Fruit fly (Drosophila melanogaster): ENCODE measurements around the gene His2Av.

The His2Av gene

DNA sequence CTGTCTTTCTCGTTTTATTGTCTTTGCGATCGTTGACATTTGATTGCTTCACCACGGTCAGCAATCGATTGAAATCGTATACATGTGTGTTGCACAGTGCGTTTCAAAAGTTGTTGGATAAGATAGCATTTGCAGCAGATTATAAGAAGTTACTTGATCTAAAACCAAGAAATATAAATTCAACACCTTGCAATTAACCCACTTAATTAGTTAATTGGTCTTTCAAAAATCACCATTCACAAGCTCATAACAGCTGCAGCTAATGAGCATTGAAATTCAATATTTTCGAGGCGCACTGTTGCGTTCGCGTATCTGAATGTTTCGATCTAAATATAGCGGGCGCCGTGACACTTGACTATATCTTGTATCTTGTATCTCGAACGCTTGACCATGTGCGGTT is 26.0 kb downstream of the His2Av start (continued):
- TF ChIP-seq prd (optimal IDR thresholded peaks at IDR 0.05) (no peak), prd (GFP tag; IDR thresholded peaks at IDR 0.05) (peak; percentile 43; the same call in 1 of the 3 replicates), CG11696 (GFP tag; IDR thresholded peaks at IDR 0.05) (0 out of 2 replicates have a peak, but pooled peaks have one; percentile 22), CG10462 (GFP tag; optimal IDR thresholded peaks at IDR 0.05) (no peak), PHDP (tag; optimal IDR thresholded peaks at IDR 0.05) (peak; percentile 39), CG8765 (GFP tag; IDR thresholded peaks at IDR 0.05) (no peak), CG14441 (GFP tag; IDR thresholded peaks at IDR 0.05) (peak; percentile 42; the same call in 1 of the 2 replicates), Pdp1 (GFP tag; optimal IDR thresholded peaks at IDR 0.05) (peak in 1 of 2 experiments; percentile 29), tap (tag; optimal IDR thresholded peaks at IDR 0.05) (no peak), Neu2 (GFP tag; optimal IDR thresholded peaks at IDR 0.05; ENCODE audit: borderline replicate concordance) (no peak), NK7.1 (GFP tag; optimal IDR thresholded peaks at IDR 0.05) (no peak), Optix (GFP tag; IDR thresholded peaks at IDR 0.05) (no peak), Ets97D (GFP tag; optimal IDR thresholded peaks at IDR 0.05) (peak; percentile 7), Doc3 (GFP tag; IDR thresholded peaks at IDR 0.05; ENCODE audit: partially characterized antibody) (no peak), CG7963 (GFP tag; IDR thresholded peaks at IDR 0.05; ENCODE audit: partially characterized antibody) (no peak), CG2120 (GFP tag; optimal IDR thresholded peaks at IDR 0.05) (no peak), ATbp (GFP tag; optimal IDR thresholded peaks at IDR 0.05) (peak; percentile 40), Hsf (GFP tag; optimal IDR thresholded peaks at IDR 0.05) (peak; percentile 25), Scr (GFP tag; IDR thresholded peaks at IDR 0.05; ENCODE audit: partially characterized antibody) (no peak), CG18619 (GFP tag; optimal IDR thresholded peaks at IDR 0.05) (no peak), CG7839 (tag; optimal IDR thresholded peaks at IDR 0.05) (peak; percentile 57), abd-A (tag; optimal IDR thresholded peaks at IDR 0.05) (peak; percentile 6), CG17361 (GFP tag; IDR thresholded peaks at IDR 0.05) (0 out of 3 replicates have a peak, but pooled peaks have one; percentile 23), Mes4 (GFP tag; optimal IDR thresholded peaks at IDR 0.05) (no peak), ssp (GFP tag; IDR thresholded peaks at IDR 0.05) (no peak), sens-2 (GFP tag; IDR thresholded peaks at IDR 0.05) (no peak), GATAe (GFP tag; conservative IDR thresholded peaks at IDR 0.05) (no peak), CG11093 (GFP tag; IDR thresholded peaks at IDR 0.05) (0 out of 3 replicates have a peak, but pooled peaks have one; percentile 21), Fer1 (GFP tag; optimal IDR thresholded peaks at IDR 0.05) (no peak), eve (GFP tag; optimal IDR thresholded peaks at IDR 0.05) (peak in 1 of 2 experiments; percentile 84), CG8388 (GFP tag; optimal IDR thresholded peaks at IDR 0.05) (peak; percentile 99), CG7271 (tag; optimal IDR thresholded peaks at IDR 0.05) (no peak), Atf-2 (GFP tag; optimal IDR thresholded peaks at IDR 0.05) (peak; percentile 52), fu2 (GFP tag; optimal IDR thresholded peaks at IDR 0.05) (no peak), CG7987 (GFP tag; optimal IDR thresholded peaks at IDR 0.05) (no peak), CG16863 (GFP tag; optimal IDR thresholded peaks at IDR 0.05) (no peak), shn (GFP tag; optimal IDR thresholded peaks at IDR 0.05) (peak; percentile 47), luna (GFP tag; optimal IDR thresholded peaks at IDR 0.05) (no peak), odd (GFP tag; optimal IDR thresholded peaks at IDR 0.05) (no peak), fd102C (GFP tag; optimal IDR thresholded peaks at IDR 0.05) (no peak), zen2 (GFP tag; IDR thresholded peaks at IDR 0.05; ENCODE audit: partially characterized antibody) (no peak), mam (GFP tag; optimal IDR thresholded peaks at IDR 0.05) (no peak), fru (optimal IDR thresholded peaks at IDR 0.05) (no peak), org-1 (GFP tag; optimal IDR thresholded peaks at IDR 0.05) (no peak), dpn (GFP tag; optimal IDR thresholded peaks at IDR 0.05) (peak in 1 of 2 experiments; percentile 51), CG7786 (GFP tag; optimal IDR thresholded peaks at IDR 0.05) (peak; percentile 37), phol (tag; optimal IDR thresholded peaks at IDR 0.05) (peak; percentile 16), gcm (GFP tag; optimal IDR thresholded peaks at IDR 0.05) (no peak), slbo (GFP tag; IDR thresholded peaks at IDR 0.05) (peak; percentile 37; the same call in 1 of the 2 replicates), CG17359 (tag; optimal IDR thresholded peaks at IDR 0.05) (no peak), H15 (GFP tag; IDR thresholded peaks at IDR 0.05) (0 out of 3 replicates have a peak, but pooled peaks have one; percentile 9)
